Fruit fly (Drosophila melanogaster): Measurements from ENCODE around the gene CG11529.

CG11529 gene

dm6 chr3L:12197491-12197890 lies at the start of gene CG11529:
CG11529 (plus strand) TSS chr3L:12197791.
- TF ChIP-seq CG13894 (tag; optimal IDR thresholded peaks at IDR 0.05) = peak; percentile 7
- no peak for TF ChIP-seq CG11504 (tag; optimal IDR thresholded peaks at IDR 0.05)
- no peak for TF ChIP-seq CG14050 (GFP tag; IDR thresholded peaks at IDR 0.05)
- no peak for TF ChIP-seq gfzf (GFP tag; optimal IDR thresholded peaks at IDR 0.05)
- TF ChIP-seq CG12769 (tag; optimal IDR thresholded peaks at IDR 0.05) = peak; percentile 2
- peak; percentile 34 for TF ChIP-seq Ets65A (GFP tag)

- TF ChIP-seq HmgD (GFP tag; optimal IDR thresholded peaks at IDR 0.05) (no peak), CG14860 (GFP tag; IDR thresholded peaks at IDR 0.05; ENCODE audit: partially characterized antibody) (no peak), Fer2 (tag; optimal IDR thresholded peaks at IDR 0.05) (no peak), MBD-R2 (GFP tag; IDR thresholded peaks at IDR 0.05) (peak; percentile 47; the same call in 1 of the 2 replicates), pzg (GFP tag; optimal IDR thresholded peaks at IDR 0.05) (peak; percentile 29), PHDP (tag; optimal IDR thresholded peaks at IDR 0.05) (no peak), BEAF-32 (GFP tag; optimal IDR thresholded peaks at IDR 0.05) (peak; percentile 7), gfzf (GFP tag; optimal IDR thresholded peaks at IDR 0.05) (peak; percentile 60)
Measured at dm6 chr3L:12149024-12149423, 48.6 kb upstream of the CG11529 start, which contains the start of gene CG32099. CG32099 (plus strand) TSS chr3L:12149273.

dm6 chr3L:12162156-12162682 lies 35.4 kb upstream of the CG11529 start:
- no peak for TF ChIP-seq ap (GFP tag; IDR thresholded peaks at IDR 0.05)
- no peak for TF ChIP-seq ATbp (GFP tag; optimal IDR thresholded peaks at IDR 0.05)
- TF ChIP-seq exex (tag; optimal IDR thresholded peaks at IDR 0.05) = no peak
- TF ChIP-seq CG13287 (GFP tag; IDR thresholded peaks at IDR 0.05; ENCODE audit: partially characterized antibody) = no peak
- TF ChIP-seq fd96Cb (tag; optimal IDR thresholded peaks at IDR 0.05) = no peak
- no peak for TF ChIP-seq Dref (GFP tag; IDR thresholded peaks at IDR 0.05)
- TF ChIP-seq hkb (optimal IDR thresholded peaks at IDR 0.05) = no peak
- TF ChIP-seq hkb (GFP tag; IDR thresholded peaks at IDR 0.05) = no peak
- no peak for TF ChIP-seq zfh1 (GFP tag; IDR thresholded peaks at IDR 0.05)
- peak; percentile 66 for TF ChIP-seq crol (GFP tag; IDR thresholded peaks at IDR 0.05)
- no peak for TF ChIP-seq peb (GFP tag; IDR thresholded peaks at IDR 0.05)
- no peak for TF ChIP-seq ara (GFP tag; IDR thresholded peaks at IDR 0.05)
- TF ChIP-seq gsb-n (tag; optimal IDR thresholded peaks at IDR 0.05) = no peak
- peak; percentile 37 for TF ChIP-seq CG15601 (tag; optimal IDR thresholded peaks at IDR 0.05)
- no peak for TF ChIP-seq abd-A (tag; optimal IDR thresholded peaks at IDR 0.05)
- 0 out of 3 replicates have a peak, but pooled peaks have one; percentile 3 for TF ChIP-seq so (GFP tag; IDR thresholded peaks at IDR 0.05)
- no peak for TF ChIP-seq scrt (GFP tag; optimal IDR thresholded peaks at IDR 0.05)
- no peak for TF ChIP-seq gsb (GFP tag; IDR thresholded peaks at IDR 0.05)
- no peak for TF ChIP-seq salm (tag; optimal IDR thresholded peaks at IDR 0.05)
- TF ChIP-seq CG17568 (GFP tag; optimal IDR thresholded peaks at IDR 0.05) = no peak
- TF ChIP-seq danr (GFP tag; IDR thresholded peaks at IDR 0.05) = no peak
- no peak for TF ChIP-seq lola (GFP tag; optimal IDR thresholded peaks at IDR 0.05)
- TF ChIP-seq Ets65A (GFP tag) = peak; percentile 71
- TF ChIP-seq BtbVII (GFP tag; optimal IDR thresholded peaks at IDR 0.05) = no peak
- no peak for TF ChIP-seq hbn (GFP tag; IDR thresholded peaks at IDR 0.05; ENCODE audit: partially characterized antibody)
- TF ChIP-seq CG1233 (GFP tag; optimal IDR thresholded peaks at IDR 0.05) = no peak
- no peak for TF ChIP-seq kay (GFP tag; optimal IDR thresholded peaks at IDR 0.05)
- no peak for TF ChIP-seq gfzf (GFP tag; optimal IDR thresholded peaks at IDR 0.05)
- TF ChIP-seq CG11560 (tag; IDR thresholded peaks at IDR 0.05) = 0 out of 3 replicates have a peak, but pooled peaks have one; percentile 36
- TF ChIP-seq tna (GFP tag; IDR thresholded peaks at IDR 0.05; ENCODE audit: partially characterized antibody) = peak; percentile 28; the same call in 1 of the 2 replicates
- no peak for TF ChIP-seq CG18619 (GFP tag; optimal IDR thresholded peaks at IDR 0.05)
- no peak for TF ChIP-seq odd (GFP tag; optimal IDR thresholded peaks at IDR 0.05)
- TF ChIP-seq Sry-δ (GFP tag; optimal IDR thresholded peaks at IDR 0.05) = no peak
- no peak for TF ChIP-seq dimm (GFP tag; IDR thresholded peaks at IDR 0.05)
- 0 out of 4 replicates have a peak, but pooled peaks have one; percentile 70 for TF ChIP-seq chinmo (GFP tag; IDR thresholded peaks at IDR 0.05; ENCODE audit: partially characterized antibody)
- TF ChIP-seq zfh2 (GFP tag; optimal IDR thresholded peaks at IDR 0.05) = no peak

Data from whole organism, embryonic.